Fruit fly (Drosophila melanogaster) S2 (cell line): ENCODE measurements around the gene CG32727.

Experiments
- CG8478 ChIP-seq: fragments of >200 bp; optimal IDR thresholded peaks from 2 replicates; lab custom pipeline; 2018
- CTCF ChIP-seq, 2 experiments: fragments of >200 bp; optimal IDR thresholded peaks; 2 replicates each; lab custom pipeline; 2018

DNA sequence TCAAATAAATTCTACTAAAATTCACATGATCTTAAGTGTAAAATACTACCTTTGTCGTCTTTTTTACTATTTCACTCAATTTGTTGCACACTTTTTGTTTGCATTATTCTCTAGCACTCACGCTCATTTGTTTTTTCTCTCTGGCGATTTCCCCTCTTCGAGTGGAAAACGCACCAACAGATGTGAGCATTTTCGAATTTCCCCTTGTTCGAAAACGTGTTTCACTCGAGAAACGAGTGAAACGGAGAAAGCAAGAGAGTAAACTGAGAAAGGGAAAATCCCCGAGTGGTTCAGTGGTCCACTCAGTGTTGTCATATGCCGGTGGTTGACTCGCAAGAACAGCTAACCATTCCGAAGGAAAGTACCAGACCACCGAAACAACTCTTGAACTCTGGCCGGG lies 38.0 kb downstream of the CG32727 start:
- TF ChIP-seq CG8478 = no peak
- no peak for TF ChIP-seq CTCF (optimal IDR thresholded peaks at IDR 0.05; lab: Kevin White, UChicago)
